Worm (Caenorhabditis elegans) whole organism, early embryonic: ENCODE data around the gene abu-14.

Source experiments
- B0310.2 ChIP-seq: sonication (generic microtip); optimal IDR thresholded peaks from 2 replicates; lab custom pipeline; 2016; ENCODE audit warnings: mild to moderate bottlenecking, missing genetic modification characterization, missing compliant biosample characterization
- F13C5.2 ChIP-seq: sonication (generic microtip); optimal IDR thresholded peaks from 2 replicates; lab custom pipeline; 2017; ENCODE audit warnings: mild to moderate bottlenecking, missing genetic modification characterization, inconsistent platforms, missing compliant biosample characterization
- aly-1 ChIP-seq: sonication (generic microtip); optimal IDR thresholded peaks from 2 replicates; lab custom pipeline; 2016; ENCODE audit warnings: missing genetic modification characterization, missing compliant biosample characterization
- ama-1 ChIP-seq: fragments of 150-350 bp; optimal IDR thresholded peaks from 2 replicates; lab custom pipeline; 2014
- ceh-13 ChIP-seq: fragments of 200-800 bp; sonication (Bioruptor generic); optimal IDR thresholded peaks from 2 replicates; lab custom pipeline; 2018; ENCODE audit warnings: mild to moderate bottlenecking, missing genetic modification characterization, missing compliant biosample characterization
- ceh-36 ChIP-seq: sonication (generic microtip); optimal IDR thresholded peaks from 2 replicates; lab custom pipeline; 2016; ENCODE audit warnings: missing genetic modification characterization, inconsistent platforms, missing compliant biosample characterization
- ets-7 ChIP-seq: sonication (generic microtip); optimal IDR thresholded peaks from 2 replicates; lab custom pipeline; 2016; ENCODE audit warnings: missing genotype, missing genetic modification characterization, missing compliant biosample characterization
- flt-1 ChIP-seq: fragments of 200-800 bp; sonication (Bioruptor generic); IDR thresholded peaks from 2 replicates; pipeline ENCODE4 v1.3.6; 2022; ENCODE audit warnings: missing genetic modification characterization, missing compliant biosample characterization
- hmbx-1 ChIP-seq: sonication (generic microtip); optimal IDR thresholded peaks from 2 replicates; lab custom pipeline; 2016; ENCODE audit warnings: mild to moderate bottlenecking, missing genetic modification characterization, missing compliant biosample characterization
- hmg-4 ChIP-seq: fragments of 200-800 bp; sonication (Bioruptor generic); optimal IDR thresholded peaks from 2 replicates; lab custom pipeline; 2018; ENCODE audit warnings: mild to moderate bottlenecking, missing genetic modification characterization, missing compliant biosample characterization
- hnd-1 ChIP-seq: sonication (generic microtip); optimal IDR thresholded peaks from 2 replicates; lab custom pipeline; 2016; ENCODE audit warnings: missing genetic modification characterization, missing compliant biosample characterization
- pes-1 ChIP-seq: fragments of 200-800 bp; sonication (Bioruptor generic); IDR thresholded peaks from 2 replicates; pipeline ENCODE4 v1.3.6; 2022; ENCODE audit warnings: missing genetic modification reagents, missing genetic modification characterization, missing compliant biosample characterization
- scrt-1 ChIP-seq: fragments of 200-800 bp; sonication (Bioruptor generic); IDR thresholded peaks from 2 replicates; pipeline ENCODE4 v1.3.6; 2022; ENCODE audit warnings: missing genetic modification characterization, missing compliant biosample characterization
- sea-1 ChIP-seq: fragments of 200-800 bp; sonication (Bioruptor generic); conservative IDR thresholded peaks from 2 replicates; pipeline ENCODE4 v1.3.6; 2022; ENCODE audit warnings: missing genetic modification characterization, missing compliant biosample characterization
- tbx-11 ChIP-seq: fragments of 200-800 bp; sonication (Bioruptor generic); IDR thresholded peaks from 2 replicates; pipeline ENCODE4 v1.3.6; 2022; ENCODE audit warnings: missing genetic modification characterization, missing compliant biosample characterization
- tbx-37 ChIP-seq: fragments of 200-800 bp; sonication (Bioruptor generic); conservative IDR thresholded peaks from 2 replicates; pipeline ENCODE4 v1.3.6; 2022; ENCODE audit warnings: missing genetic modification reagents, missing genetic modification characterization, missing compliant biosample characterization
- tra-4 ChIP-seq: sonication (generic microtip); optimal IDR thresholded peaks from 2 replicates; lab custom pipeline; 2017; ENCODE audit warnings: missing genetic modification characterization, missing compliant biosample characterization

abu-14 gene

DNA sequence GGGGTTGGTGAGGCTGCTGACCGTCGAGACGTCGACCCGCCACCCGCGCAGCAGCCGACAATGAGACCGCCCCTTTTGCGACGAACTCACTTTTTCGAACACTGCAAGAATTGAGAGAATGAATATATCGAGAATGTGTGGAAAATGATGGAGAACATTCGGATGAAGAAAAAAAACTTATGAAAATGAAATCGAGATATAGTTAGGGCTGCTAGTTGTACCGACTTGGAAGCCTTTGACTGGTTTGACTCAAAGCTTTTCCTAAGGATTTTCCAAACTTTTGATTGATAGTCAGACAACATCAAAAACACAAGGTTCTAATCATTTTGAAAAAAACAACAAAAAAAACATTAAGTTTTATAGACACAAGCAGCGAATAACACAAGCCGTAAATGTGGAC is 38.6 kb downstream of the abu-14 start, which contains the start of gene sym-2:
Gene sym-2 (minus strand): TSS at position 101 of the 400 bp plus-strand sequence.
- TF ChIP-seq tbx-37 (GFP tag; lab: Robert Waterston, UW) (no peak), tbx-11 (GFP tag; lab: Robert Waterston, UW) (no peak), ets-7 (tag; lab: Kevin White, UChicago) (no peak), F13C5.2 (tag; lab: Kevin White, UChicago) (no peak), hmbx-1 (no peak), sea-1 (GFP tag; lab: Robert Waterston, UW) (no peak), ceh-36 (tag; lab: Kevin White, UChicago) (no peak), flt-1 (GFP tag; lab: Robert Waterston, UW) (no peak)

DNA sequence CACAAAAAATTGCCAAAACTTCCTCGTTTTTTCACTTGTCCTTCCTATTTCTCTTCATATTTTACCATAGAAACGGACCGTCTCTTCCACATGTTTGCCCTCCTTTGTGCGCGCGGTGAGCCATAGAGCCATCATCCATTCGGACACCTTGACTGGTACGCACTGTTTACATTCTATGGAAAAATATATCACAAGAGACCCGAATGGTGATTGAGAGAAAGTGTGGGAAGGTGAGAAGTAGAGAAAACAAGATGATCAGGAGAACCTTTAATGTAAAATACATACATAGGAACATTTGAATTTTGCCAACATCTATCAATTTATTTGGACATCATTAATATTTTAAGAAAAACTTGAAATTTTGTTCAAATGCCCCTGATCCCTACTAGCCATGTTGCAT is 41.1 kb downstream of the abu-14 start:
- no peak for TF ChIP-seq hmg-4 (GFP tag; lab: Kevin White, UChicago)
- TF ChIP-seq tbx-37 (GFP tag; lab: Robert Waterston, UW): no peak
- no peak for TF ChIP-seq tra-4 (tag; lab: Kevin White, UChicago)
- TF ChIP-seq F13C5.2 (tag; lab: Kevin White, UChicago): no peak
- no peak for TF ChIP-seq tbx-11 (GFP tag; lab: Robert Waterston, UW)
- no peak for TF ChIP-seq hmbx-1
- no peak for TF ChIP-seq ceh-36 (tag; lab: Kevin White, UChicago)
- TF ChIP-seq hnd-1 (tag; lab: Kevin White, UChicago): no peak
- no peak for TF ChIP-seq pes-1 (GFP tag; lab: Robert Waterston, UW)
- TF ChIP-seq ama-1 (lab: Kevin White, UChicago): no peak
- no peak for TF ChIP-seq flt-1 (GFP tag; lab: Robert Waterston, UW)
- TF ChIP-seq B0310.2 (tag; lab: Kevin White, UChicago): no peak

DNA sequence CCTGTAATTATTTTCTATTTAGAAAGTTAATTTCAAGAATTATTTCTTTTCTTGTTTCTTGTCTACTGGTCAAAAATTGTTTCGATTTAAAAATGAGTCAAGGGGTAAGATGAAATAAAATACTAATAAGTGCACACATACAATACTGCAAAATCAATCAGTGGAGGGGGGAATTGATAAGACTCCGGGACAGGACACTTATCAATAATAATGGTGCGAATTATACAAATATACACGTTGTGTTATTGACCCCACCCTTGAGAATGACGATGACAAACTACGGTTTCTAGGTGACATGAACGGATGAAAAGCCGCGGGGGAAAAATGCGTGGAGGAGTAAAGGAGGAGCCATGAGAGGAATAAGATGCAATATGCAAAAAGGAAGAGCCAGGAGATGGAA is 45.9 kb downstream of the abu-14 start:
- TF ChIP-seq hmbx-1 (no peak), ceh-13 (GFP tag; lab: Kevin White, UChicago) (no peak)

DNA sequence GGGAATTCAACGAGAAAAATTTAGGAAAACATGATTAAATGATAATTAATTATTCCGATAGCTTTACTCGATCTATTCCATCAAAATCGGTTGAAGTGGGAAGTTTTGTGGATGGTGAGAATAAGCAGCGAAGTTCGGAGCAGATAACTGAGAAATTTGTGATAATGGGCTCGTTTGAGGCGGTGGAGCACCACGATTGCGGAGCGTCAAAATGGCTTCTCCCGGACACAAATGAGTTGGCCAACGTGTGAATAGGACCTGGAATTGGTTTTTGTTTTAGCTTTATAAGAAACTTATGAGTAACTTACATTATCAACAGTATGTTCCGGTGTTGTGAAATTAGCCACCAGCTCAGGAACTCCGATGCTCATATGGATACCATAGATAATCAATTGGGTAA is 48.2 kb downstream of the abu-14 start:
- TF ChIP-seq F13C5.2 (tag; lab: Kevin White, UChicago): no peak
- no peak for TF ChIP-seq tra-4 (tag; lab: Kevin White, UChicago)
- no peak for TF ChIP-seq scrt-1 (GFP tag; lab: Robert Waterston, UW)
- TF ChIP-seq sea-1 (GFP tag; lab: Robert Waterston, UW): no peak
- TF ChIP-seq ets-7 (tag; lab: Kevin White, UChicago): no peak
- TF ChIP-seq flt-1 (GFP tag; lab: Robert Waterston, UW): no peak
- TF ChIP-seq ceh-36 (tag; lab: Kevin White, UChicago): no peak

DNA sequence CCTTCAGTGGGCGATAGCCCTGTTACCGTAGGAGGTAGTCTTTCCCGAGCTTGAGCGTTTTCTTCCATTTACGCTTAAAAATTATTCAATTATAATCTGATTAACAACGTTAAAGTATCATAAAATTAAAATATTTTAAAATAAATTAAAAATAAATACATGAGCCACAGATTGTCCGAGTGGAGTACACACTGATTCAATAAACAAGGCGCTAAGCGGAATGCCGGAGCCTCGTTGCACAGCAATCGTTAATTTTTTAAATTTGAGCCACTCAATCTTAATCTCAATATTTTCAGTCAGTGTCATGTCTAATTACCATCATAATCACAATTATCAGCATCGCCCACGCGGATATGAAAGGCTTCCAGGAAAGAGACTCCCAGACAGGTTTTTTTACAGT is 49.9 kb downstream of the abu-14 start, which contains the start of the genes sec-5 and pir-1:
Gene sec-5 (minus strand): TSS at position 73 of the 400 bp plus-strand sequence.
Gene pir-1 (plus strand): TSS at position 221 of the 400 bp plus-strand sequence.
- TF ChIP-seq ceh-36 (tag; lab: Kevin White, UChicago) (no peak), F13C5.2 (tag; lab: Kevin White, UChicago) (peak; percentile 26)

DNA sequence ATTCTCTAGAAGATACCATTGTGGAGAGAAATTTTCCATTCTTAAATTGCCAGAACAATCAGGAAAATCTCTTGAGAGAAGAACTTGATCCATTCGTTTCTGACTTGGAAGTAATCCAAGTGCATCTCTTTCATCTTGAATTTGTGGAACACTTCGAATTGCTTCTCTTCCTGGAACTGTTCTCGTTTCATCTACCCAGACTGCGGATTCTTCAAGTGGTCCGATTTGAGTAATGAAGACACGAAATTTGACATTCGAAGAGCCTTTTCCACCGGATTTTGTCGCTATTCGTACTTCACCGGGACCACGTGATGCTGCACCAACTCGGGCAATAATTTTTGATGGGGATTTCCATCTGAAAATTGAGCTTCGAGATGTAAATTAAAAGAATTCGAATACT is 50.5 kb downstream of the abu-14 start:
- TF ChIP-seq ets-7 (tag; lab: Kevin White, UChicago) (no peak), scrt-1 (GFP tag; lab: Robert Waterston, UW) (no peak), hmg-4 (GFP tag; lab: Kevin White, UChicago) (no peak), hnd-1 (tag; lab: Kevin White, UChicago) (no peak), ama-1 (lab: Kevin White, UChicago) (no peak), hmbx-1 (no peak), F13C5.2 (tag; lab: Kevin White, UChicago) (no peak), ceh-36 (tag; lab: Kevin White, UChicago) (no peak), sea-1 (GFP tag; lab: Robert Waterston, UW) (no peak), B0310.2 (tag; lab: Kevin White, UChicago) (no peak), ceh-13 (GFP tag; lab: Kevin White, UChicago) (no peak), aly-1 (no peak), flt-1 (GFP tag; lab: Robert Waterston, UW) (no peak), tra-4 (tag; lab: Kevin White, UChicago) (no peak), tbx-11 (GFP tag; lab: Robert Waterston, UW) (no peak), tbx-37 (GFP tag; lab: Robert Waterston, UW) (no peak), pes-1 (GFP tag; lab: Robert Waterston, UW) (no peak)
